Worm (Caenorhabditis elegans): Measurements from ENCODE around the gene pho-10.

DNA sequence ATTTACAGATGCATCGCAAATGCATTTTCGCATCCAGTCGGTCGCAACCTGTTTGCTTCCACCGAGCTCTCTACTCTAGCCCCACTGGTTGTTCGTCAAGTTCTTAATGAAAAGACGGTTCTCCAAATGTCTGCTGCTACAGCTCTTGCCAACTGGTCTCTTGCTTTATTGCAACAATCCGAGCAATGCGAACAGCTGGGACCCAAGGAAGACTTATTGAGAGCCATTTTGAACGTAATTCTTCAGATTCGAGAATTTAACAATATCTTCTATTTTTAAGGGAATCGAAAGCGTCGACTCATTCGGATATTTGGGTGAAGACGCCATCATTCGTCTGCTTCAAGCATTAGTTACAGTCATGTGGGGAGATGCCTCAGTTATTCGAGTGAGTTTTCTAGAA, 22.9 kb upstream of the pho-10 start:
- no peak for TF ChIP-seq dao-5 (tag; optimal IDR thresholded peaks at IDR 0.05)
- TF ChIP-seq him-1 (tag; optimal IDR thresholded peaks at IDR 0.05): no peak

All from whole organism, L4/young adult.